Worm (Caenorhabditis elegans): ENCODE measurements around the gene rnr-2.

DNA sequence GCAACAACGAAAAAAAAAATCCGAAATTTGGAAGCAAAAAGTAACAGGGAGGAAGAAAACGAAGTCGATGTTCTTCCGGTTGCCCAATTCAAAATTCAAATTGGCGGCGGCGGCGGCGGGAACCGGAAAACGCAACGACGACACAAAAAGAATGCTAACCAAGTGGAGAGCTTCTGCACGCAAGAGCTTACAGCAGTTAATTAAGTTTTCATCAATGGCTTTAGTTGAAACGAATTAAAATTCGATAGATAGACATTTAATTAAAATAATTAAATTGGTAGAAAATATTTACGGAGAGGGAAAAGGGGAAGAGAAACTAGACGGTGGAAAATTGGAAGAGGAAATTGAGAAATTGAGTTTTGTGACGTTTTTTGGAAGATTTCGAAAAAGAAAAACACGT lies 24.5 kb downstream of the rnr-2 start:
- no peak for TF ChIP-seq unc-62 (GFP tag; optimal IDR thresholded peaks at IDR 0.05)
- no peak for TF ChIP-seq aly-2 (tag; optimal IDR thresholded peaks at IDR 0.05)
- TF ChIP-seq mdl-1 (tag; optimal IDR thresholded peaks at IDR 0.05) = no peak
- no peak for TF ChIP-seq ama-1 (optimal IDR thresholded peaks at IDR 0.05)
- TF ChIP-seq unc-39 (tag; optimal IDR thresholded peaks at IDR 0.05) = no peak
- no peak for TF ChIP-seq skn-1 (tag; optimal IDR thresholded peaks at IDR 0.05)
- TF ChIP-seq nhr-237 (tag; optimal IDR thresholded peaks at IDR 0.05) = no peak
- TF ChIP-seq ztf-11 (tag; optimal IDR thresholded peaks at IDR 0.05) = no peak
- no peak for TF ChIP-seq pha-4 (tag; optimal IDR thresholded peaks at IDR 0.05)
- TF ChIP-seq fos-1 (tag; optimal IDR thresholded peaks at IDR 0.05) = no peak
- no peak for TF ChIP-seq ceh-28 (tag; optimal IDR thresholded peaks at IDR 0.05)
- TF ChIP-seq elt-2 (tag; optimal IDR thresholded peaks at IDR 0.05) = no peak
- no peak for TF ChIP-seq nhr-12 (tag; optimal IDR thresholded peaks at IDR 0.05)
- TF ChIP-seq elt-3 (tag; optimal IDR thresholded peaks at IDR 0.05) = no peak

Measured in whole organism, L3 larva.